Worm (Caenorhabditis elegans): Measurements from ENCODE around the gene spp-9.

The spp-9 gene

DNA sequence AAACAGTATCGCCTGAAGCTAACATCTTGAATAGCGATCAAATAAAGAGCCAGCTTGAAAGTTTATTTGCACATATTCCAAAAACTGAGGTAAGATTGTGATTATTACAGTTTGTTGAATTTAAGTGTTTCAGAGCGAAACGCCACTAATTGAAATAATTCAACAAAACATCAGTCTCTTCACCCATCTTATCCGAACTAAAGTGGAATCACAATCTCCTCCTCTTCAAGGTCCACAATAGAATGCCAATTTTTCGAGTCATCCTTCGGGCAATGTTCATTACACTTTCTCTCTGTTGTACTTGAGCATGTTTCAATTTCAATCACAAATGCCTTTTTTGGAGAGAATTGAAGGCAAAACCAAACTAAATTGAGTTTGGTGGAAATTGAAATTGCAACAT, 3.6 kb upstream of the spp-9 start:
- TF ChIP-seq unc-62 (GFP tag; optimal IDR thresholded peaks at IDR 0.05) = no peak

DNA sequence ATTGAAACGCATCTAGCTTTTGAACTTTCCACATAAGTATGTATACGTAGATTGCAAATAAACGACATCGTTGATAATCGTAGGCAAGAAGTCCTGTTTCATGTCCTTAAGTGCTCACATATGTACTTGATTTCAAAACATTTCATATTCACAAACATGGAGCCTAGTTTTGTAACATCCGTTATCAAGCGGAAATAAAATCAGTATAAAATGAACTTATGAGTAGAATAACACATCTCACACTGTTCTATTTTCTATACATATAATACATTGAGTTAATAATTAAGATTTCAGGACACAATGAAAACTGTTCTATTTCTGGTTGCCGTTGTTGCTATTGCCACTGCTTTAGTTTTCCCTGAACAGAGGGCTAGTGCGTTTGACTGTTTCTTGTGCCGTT, 2.2 kb downstream of the spp-9 start, which contains the start of gene spp-21:
Gene spp-21, plus strand, starts transcription at position 301 of the 400 bp plus-strand sequence.
- TF ChIP-seq unc-62 (GFP tag; optimal IDR thresholded peaks at IDR 0.05) = no peak

DNA sequence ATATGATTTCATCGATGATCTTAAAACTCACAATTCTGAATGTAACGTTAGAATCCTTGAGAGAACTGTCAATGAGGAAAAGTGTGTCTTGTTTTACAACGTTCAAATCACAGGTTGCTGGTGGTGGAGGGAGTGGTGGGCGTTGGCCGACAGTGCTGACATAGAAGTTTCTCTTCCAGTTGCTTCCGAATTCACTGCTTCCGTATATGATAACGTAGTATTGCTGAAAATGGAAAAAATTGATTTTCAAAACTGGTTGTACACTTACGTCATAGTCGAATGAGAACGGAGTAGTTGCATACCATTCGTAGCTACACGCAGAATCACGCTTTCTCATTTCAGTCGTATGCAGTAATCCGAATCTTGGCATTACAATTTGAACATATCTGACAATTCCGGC, 4.3 kb downstream of the spp-9 start:
- TF ChIP-seq unc-62 (GFP tag; optimal IDR thresholded peaks at IDR 0.05) = no peak

DNA sequence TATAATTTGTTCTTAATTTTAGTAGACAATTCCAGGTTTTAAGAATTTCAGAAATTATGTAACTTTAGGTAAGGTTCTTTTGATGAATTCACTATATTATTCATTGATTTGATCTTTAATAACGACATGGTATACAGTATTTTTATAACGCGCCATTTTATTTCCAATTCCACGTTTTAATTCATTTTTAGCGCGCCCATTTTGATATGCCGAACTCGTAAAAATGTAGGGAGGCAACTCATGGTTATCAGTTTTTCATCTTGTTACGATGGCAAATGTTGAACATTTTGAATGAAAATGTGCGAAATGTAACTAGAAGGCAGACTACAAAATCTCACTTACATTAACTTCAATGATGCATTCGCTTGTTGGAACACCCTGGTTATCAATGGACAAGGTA, 11.3 kb downstream of the spp-9 start:
- TF ChIP-seq unc-62 (GFP tag; optimal IDR thresholded peaks at IDR 0.05) = no peak

DNA sequence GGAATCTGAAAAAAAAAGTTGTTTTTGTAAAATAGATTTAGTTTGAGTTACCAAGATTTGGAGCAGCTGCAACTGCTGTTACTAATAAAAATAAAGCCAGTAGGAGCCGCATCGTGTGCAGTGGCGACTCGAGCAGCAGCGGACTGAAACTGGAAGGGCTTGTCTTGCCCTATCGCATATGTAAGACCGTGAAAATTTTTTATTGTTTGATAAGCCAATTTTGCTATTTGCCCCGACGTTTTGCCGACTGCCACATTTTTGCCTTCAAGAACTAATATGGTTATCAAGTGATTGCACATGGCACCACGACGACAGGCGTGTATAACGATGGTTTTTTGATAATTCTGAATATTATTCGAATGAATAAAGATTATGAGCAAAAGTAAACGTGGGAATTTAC, 12.2 kb downstream of the spp-9 start, which contains the start of gene T25C12.3:
Gene T25C12.3, minus strand, starts transcription at position 262 of the 400 bp plus-strand sequence.
- TF ChIP-seq unc-62 (GFP tag; optimal IDR thresholded peaks at IDR 0.05) = no peak

DNA sequence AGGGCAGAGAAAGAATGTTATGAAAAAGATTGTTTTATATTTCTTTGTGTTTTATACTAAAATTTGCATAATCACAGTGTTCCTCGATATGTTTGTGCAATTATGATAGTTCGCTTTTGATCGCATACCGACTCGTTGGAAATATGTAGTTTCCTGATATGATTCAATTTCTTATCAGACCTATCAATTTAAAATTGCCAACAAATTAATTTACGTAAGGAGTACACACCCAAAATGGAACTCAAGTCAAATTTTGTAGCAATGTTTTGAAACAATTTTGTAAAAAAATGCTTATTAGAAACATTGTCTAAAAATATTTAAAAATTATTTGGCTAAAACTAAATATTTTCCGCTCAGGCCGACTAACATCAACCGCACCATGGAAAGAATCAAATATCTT, 13.0 kb downstream of the spp-9 start:
- no peak for TF ChIP-seq unc-62 (GFP tag; optimal IDR thresholded peaks at IDR 0.05)

DNA sequence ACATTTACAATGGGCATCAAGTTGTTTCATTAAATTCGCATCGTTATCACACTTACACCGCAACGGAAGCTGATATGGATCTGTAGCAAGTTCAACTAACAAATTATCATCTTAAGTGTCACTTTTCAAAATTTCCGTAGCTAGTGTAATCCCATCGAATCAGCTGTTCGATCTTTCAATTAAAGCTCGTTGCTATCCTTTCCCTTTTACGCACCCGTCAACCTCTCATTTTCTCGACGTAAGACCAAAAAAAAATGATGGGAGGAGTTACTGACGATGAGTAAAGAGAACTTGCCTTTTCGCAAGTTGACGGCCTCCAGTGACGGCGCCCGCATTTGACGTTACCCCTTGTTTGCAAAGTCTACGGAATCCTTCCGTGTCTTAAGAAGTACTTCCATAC, 14.4 kb downstream of the spp-9 start, which contains the start of gene F29G6.1:
Gene F29G6.1, plus strand, starts transcription at position 301 of the 400 bp plus-strand sequence.
- TF ChIP-seq unc-62 (GFP tag; optimal IDR thresholded peaks at IDR 0.05) = no peak

DNA sequence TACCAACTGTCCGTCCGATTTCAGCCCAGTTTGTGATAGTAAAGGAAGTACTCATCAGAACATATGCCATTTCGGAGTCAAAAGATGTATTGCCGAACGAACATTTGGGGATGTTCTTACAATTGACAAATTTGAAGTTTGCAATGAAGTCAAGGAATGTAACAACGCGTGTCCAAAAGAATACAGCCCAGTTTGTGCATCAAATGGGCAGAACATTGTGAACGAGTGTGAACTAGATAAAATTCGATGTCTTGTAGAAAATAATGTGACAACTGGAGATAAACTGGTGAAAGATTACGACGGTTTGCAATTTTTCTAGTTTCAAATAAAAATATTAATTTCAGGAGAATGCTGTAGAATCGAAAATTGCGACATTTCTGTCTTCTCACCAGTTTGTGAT, 20.3 kb downstream of the spp-9 start:
- TF ChIP-seq unc-62 (GFP tag; optimal IDR thresholded peaks at IDR 0.05) = no peak

DNA sequence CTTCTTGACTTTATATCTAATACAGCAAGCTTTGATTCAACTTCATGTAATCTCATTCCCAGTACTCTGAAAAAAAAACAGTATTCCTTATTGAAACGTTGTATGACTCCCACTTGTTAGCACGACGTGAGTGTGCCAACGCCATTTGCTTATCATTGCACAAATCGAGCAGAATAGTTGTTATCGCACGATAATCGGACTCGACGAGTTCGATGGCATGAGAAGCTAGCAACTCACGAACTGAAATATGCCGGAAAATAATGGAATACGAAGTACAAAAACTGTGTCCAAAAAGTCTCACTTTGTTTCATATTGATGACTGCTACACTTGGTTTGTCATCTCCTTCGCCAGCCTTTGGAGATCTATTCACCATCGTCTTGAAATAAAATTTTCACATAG, 22.0 kb downstream of the spp-9 start:
- TF ChIP-seq unc-62 (GFP tag; optimal IDR thresholded peaks at IDR 0.05) = no peak

DNA sequence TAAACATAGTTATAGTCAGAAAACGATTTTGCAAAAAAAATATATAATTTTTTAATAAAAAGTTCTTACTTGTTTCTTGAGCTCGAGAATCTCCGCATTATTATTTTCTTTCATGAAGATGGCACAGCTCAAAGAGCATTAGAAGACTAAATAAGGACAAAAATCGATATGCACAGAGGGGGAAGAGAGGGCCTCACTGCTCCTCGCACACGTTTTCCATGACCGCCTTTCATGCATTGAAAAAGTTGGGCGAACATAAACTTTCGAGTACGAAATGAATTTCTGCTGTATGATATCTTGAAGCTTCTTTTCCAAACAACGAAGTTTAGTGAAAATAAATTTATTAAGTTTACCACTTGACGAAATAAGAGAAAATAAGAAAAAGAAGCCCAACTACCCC, 23.6 kb downstream of the spp-9 start, which contains the start of gene ccdc-149:
Gene ccdc-149, minus strand, starts transcription at position 221 of the 400 bp plus-strand sequence.
- TF ChIP-seq unc-62 (GFP tag; optimal IDR thresholded peaks at IDR 0.05) = no peak

DNA sequence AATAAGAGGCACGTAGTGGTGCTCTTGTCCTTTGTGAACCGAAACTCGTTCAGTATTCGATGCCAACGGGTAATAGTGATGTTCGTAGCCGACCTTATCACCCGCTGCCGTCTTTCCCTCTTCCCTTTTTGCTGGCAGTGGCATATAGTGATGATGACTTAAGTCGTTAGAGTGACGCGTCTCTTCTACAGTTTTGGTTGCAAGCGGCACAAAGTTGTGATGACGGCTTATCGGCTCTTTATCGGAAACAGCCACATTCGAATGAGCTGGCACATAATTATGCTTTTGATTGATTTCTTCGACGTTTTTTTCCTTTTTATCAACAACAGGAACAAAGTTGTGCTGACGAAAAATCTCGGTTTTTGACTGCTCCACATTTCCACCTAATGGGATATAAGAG, 27.8 kb downstream of the spp-9 start:
- TF ChIP-seq unc-62 (GFP tag; optimal IDR thresholded peaks at IDR 0.05) = no peak

DNA sequence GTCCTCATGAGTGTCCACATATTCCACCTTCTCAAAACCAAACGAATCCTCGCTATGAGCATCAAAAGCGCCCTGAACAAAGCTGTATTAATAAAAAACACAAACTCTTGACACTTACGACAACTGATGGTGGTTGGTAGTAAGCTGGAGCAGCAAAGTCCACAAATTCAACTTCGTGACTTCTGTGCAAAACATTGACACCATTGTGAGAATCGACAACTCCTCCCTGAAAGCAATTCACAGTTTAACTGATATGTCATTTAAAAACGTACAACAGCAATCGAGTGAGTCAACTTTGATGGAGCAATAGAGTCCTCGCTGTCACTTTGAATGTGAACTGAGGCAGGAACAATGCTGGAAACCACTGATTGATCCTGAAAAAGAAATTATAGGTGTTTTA, 29.8 kb downstream of the spp-9 start:
- TF ChIP-seq unc-62 (GFP tag; optimal IDR thresholded peaks at IDR 0.05) = no peak

DNA sequence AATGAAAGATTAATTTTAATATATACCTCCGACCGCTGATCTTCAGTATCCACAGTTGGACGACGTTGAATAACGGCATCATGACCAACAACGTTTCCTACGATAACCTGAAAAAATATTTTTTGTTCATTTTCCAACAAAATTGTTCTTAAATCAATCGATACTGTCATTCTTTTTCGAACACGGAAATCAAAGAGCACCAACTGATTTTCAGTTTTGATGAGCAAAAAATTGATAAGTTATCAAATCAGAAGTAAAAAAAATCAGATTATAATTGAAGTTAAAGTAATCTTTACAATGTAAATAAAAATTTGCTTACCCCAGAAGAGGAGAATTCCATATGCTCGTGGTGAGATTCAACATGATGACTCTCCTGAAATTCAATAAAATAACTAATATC, 30.8 kb downstream of the spp-9 start:
- TF ChIP-seq unc-62 (GFP tag; optimal IDR thresholded peaks at IDR 0.05) = no peak

DNA sequence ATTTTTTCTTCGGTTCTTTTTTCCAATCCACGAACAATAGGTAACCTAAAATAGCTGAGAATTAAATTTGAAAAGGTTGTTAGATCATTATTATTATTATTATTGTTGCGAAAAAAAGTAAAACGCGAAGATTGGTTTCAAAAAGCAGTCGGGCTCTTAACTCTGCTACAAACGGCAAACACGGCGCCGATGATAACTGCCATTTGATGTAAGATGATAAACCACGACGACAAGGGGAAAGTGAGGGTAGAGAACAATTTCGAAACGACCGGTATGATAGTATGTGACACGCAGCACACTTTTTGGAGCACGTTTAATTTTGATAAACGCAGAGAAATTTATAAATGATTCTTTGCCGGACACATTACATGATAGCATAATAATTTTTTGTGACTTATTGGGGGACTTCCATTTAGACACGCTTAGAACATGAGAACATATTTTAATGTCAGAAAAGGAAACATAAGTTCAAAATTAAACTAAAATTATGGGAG, 31.5 kb downstream of the spp-9 start, which contains the start of gene hpo-34:
Gene hpo-34, minus strand, starts transcription at position 51 of the 494 bp plus-strand sequence.
- TF ChIP-seq unc-62 (GFP tag; optimal IDR thresholded peaks at IDR 0.05) = no peak

DNA sequence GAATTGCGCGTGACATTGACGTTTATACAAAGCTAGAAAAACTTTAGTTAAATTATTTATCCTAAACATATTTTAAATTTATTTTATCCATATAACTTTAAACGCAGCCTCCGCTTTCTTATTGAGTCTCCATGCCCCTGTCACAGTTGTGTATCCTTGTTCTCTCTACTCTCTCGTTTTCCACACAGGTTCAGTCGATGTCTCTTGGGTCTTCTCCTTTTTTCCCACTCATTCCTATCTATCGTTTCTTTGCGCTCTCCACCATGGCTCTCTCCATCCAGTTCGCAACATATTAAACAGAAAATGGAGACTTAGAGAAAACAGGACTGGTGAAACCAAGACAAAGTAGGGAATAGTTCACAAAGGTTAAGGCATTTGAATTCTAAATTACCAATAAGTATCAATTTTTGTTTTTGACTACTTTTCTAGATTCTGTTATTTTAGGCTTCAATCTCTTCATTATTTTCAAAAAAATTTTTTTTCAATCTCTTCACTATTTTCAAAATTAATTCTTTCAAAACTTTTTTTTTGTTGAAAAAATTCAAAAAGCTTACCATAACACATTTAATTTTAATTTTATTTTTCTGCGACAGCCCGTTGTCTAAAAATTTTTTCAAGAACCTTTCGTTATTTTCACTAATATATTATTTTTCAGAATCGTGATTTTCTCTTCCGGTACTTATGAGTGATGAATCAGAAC, 34.6 kb downstream of the spp-9 start, which contains the start of gene sdc-2:
Gene sdc-2, plus strand, starts transcription at position 650 of the 700 bp plus-strand sequence.
- no peak for TF ChIP-seq unc-62 (GFP tag; optimal IDR thresholded peaks at IDR 0.05)

DNA sequence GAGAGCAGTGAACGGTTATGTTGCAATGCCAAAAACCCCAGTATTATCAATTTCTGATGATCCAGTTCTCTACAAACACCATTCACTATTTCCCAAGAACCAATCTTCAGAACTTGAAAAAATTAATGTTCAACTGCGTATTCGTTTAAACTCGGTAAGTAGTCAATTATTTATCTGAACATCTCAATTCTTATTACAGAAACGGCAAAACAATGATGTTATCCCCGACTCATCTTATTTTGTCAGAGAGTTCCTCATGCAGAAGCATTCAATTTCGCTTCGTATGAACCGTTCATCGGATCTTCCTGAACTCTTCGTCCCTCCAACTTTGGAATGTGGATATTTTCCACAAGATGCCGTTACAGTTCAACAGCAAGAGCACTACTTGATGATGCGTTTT, 36.1 kb downstream of the spp-9 start:
- no peak for TF ChIP-seq unc-62 (GFP tag; optimal IDR thresholded peaks at IDR 0.05)

DNA sequence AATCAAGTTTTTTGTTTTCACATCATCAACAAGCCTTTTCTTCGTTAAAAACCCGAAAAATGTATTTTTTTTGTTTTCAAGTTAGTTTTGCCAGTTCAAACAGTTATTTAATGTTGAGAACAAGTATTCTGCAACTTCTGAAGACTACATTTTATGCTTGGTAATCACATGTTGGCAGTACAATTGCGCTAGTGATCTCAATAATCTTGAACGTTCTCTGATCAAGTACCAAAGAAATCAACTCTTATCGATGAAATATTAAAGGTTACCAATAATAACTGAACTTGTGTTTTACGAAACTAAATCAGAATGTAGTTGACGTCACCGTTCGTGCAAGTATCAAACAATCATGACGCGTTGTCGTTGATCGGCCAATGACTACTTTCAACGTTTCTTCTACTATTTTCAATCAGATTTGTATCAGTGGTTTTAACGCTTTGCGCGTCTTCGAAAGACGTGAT, 46.0 kb downstream of the spp-9 start, which contains the start of gene C35C5.8:
Gene C35C5.8, plus strand, starts transcription at position 51 of the 461 bp plus-strand sequence.
- no peak for TF ChIP-seq unc-62 (GFP tag; optimal IDR thresholded peaks at IDR 0.05)
